Fruit fly (Drosophila melanogaster) whole organism, embryonic: ENCODE measurements around the gene Cdk1.

ENCODE experiments used
- Bgb ChIP-seq: fragments of 200-800 bp; sonication (Bioruptor generic); IDR thresholded peaks from 2 replicates; pipeline ENCODE4 v1.3.6; 2022; ENCODE audit warnings: missing biosample characterization, missing genetic modification characterization; ENCODE audit not compliant: partially characterized antibody
- CG12071 ChIP-seq: fragments of 200-800 bp; sonication (Bioruptor generic); optimal IDR thresholded peaks from 3 replicates; lab custom pipeline; 2018; ENCODE audit warnings: missing biosample characterization, mild to moderate bottlenecking, missing genetic modification characterization
- CG12236 ChIP-seq: fragments of 200-800 bp; sonication (Bioruptor generic); optimal IDR thresholded peaks from 2 replicates; lab custom pipeline; 2016; ENCODE audit warnings: missing biosample characterization, missing genetic modification characterization
- CG13424 ChIP-seq: fragments of 200-800 bp; sonication (Bioruptor generic); optimal IDR thresholded peaks from 2 replicates; lab custom pipeline; 2019; ENCODE audit warnings: missing biosample characterization, mild to moderate bottlenecking, missing genetic modification characterization, moderate library complexity
- CG14014 ChIP-seq: fragments of 200-800 bp; sonication (Bioruptor generic); IDR thresholded peaks from 2 replicates; pipeline ENCODE4 v1.3.6; 2022; ENCODE audit warnings: missing biosample characterization, missing genetic modification characterization
- CG17385 ChIP-seq: fragments of 200-800 bp; sonication (Bioruptor generic); optimal IDR thresholded peaks from 3 replicates; lab custom pipeline; 2018; ENCODE audit warnings: missing biosample characterization, mild to moderate bottlenecking, missing genetic modification characterization
- CG4730 ChIP-seq: fragments of 200-800 bp; sonication (Bioruptor generic); IDR thresholded peaks from 2 replicates; pipeline ENCODE4 v1.3.6; 2022; ENCODE audit warnings: missing biosample characterization, missing genetic modification characterization
- CG7928 ChIP-seq: fragments of 200-800 bp; sonication (Bioruptor generic); optimal IDR thresholded peaks from 2 replicates; lab custom pipeline; 2017; ENCODE audit warnings: missing biosample characterization, mild to moderate bottlenecking, missing genetic modification characterization
- CG7963 ChIP-seq: fragments of 200-800 bp; sonication (Bioruptor generic); IDR thresholded peaks from 3 replicates; pipeline ENCODE4 v1.3.6; 2022; ENCODE audit warnings: missing biosample characterization, missing genetic modification characterization; ENCODE audit not compliant: partially characterized antibody
- CG9215 ChIP-seq: fragments of 200-800 bp; sonication (Bioruptor generic); IDR thresholded peaks from 2 replicates; pipeline ENCODE4 v1.3.6; 2022; ENCODE audit warnings: missing biosample characterization, missing genetic modification characterization
- CG9876 ChIP-seq: fragments of 200-800 bp; sonication (Bioruptor generic); optimal IDR thresholded peaks from 2 replicates; lab custom pipeline; 2016; ENCODE audit warnings: missing biosample characterization, missing genetic modification characterization
- Chrac-16 ChIP-seq: fragments of 200-800 bp; sonication (Bioruptor generic); optimal IDR thresholded peaks from 3 replicates; lab custom pipeline; 2016; ENCODE audit warnings: missing biosample characterization, missing genetic modification characterization
- D19B ChIP-seq: fragments of 200-800 bp; sonication (Bioruptor generic); optimal IDR thresholded peaks from 2 replicates; lab custom pipeline; 2017; ENCODE audit warnings: missing biosample characterization, mild to moderate bottlenecking, missing genetic modification characterization
- Dbx ChIP-seq: fragments of 200-800 bp; sonication (Bioruptor generic); IDR thresholded peaks from 3 replicates; pipeline ENCODE4 v1.3.6; 2022; ENCODE audit warnings: missing biosample characterization, missing genetic modification characterization
- E2f1 ChIP-seq: fragments of 200-800 bp; sonication (Bioruptor generic); IDR thresholded peaks from 2 replicates; pipeline ENCODE4 v1.3.6; 2022; ENCODE audit warnings: missing biosample characterization, missing genetic modification characterization
- Eip74EF ChIP-seq, 2 experiments: fragments of 200-800 bp in 1 of 2; fragments of >200 bp in 1 of 2; sonication (Bioruptor generic) in 1 of 2; optimal IDR thresholded peaks; 2 replicates each; lab custom pipeline; 2017 to 2019; ENCODE audit warnings: missing biosample characterization in 2 of 2, missing genetic modification characterization in 2 of 2, mild to moderate bottlenecking in 1 of 2, moderate library complexity in 1 of 2
- Gsc ChIP-seq: fragments of 200-800 bp; sonication (Bioruptor generic); IDR thresholded peaks from 2 replicates; pipeline ENCODE4 v1.3.6; 2022; ENCODE audit warnings: missing biosample characterization, missing genetic modification characterization
- Hand ChIP-seq: fragments of 200-800 bp; sonication (Bioruptor generic); optimal IDR thresholded peaks from 2 replicates; lab custom pipeline; 2017; ENCODE audit warnings: mild to moderate bottlenecking, missing biosample characterization, missing genetic modification reagents, missing genetic modification characterization
- NC2β ChIP-seq: fragments of 200-800 bp; sonication (Bioruptor generic); optimal IDR thresholded peaks from 2 replicates; lab custom pipeline; 2016; ENCODE audit warnings: missing biosample characterization, missing genetic modification characterization
- NK7.1 ChIP-seq: fragments of 200-800 bp; sonication (Bioruptor generic); optimal IDR thresholded peaks from 3 replicates; lab custom pipeline; 2016; ENCODE audit warnings: missing biosample characterization, missing genetic modification characterization
- Opbp ChIP-seq: fragments of 200-800 bp; sonication (Bioruptor generic); IDR thresholded peaks from 3 replicates; pipeline ENCODE4 v1.3.6; 2022; ENCODE audit warnings: missing biosample characterization, missing genetic modification characterization; ENCODE audit not compliant: partially characterized antibody
- Scr ChIP-seq: fragments of 200-800 bp; sonication (Bioruptor generic); IDR thresholded peaks from 2 replicates; pipeline ENCODE4 v1.3.6; 2022; ENCODE audit warnings: missing biosample characterization, missing genetic modification characterization; ENCODE audit not compliant: partially characterized antibody
- Taf1 ChIP-seq: fragments of 200-800 bp; sonication (Bioruptor generic); IDR thresholded peaks from 2 replicates; pipeline ENCODE4 v1.3.6; 2022; ENCODE audit warnings: missing biosample characterization, missing genetic modification characterization
- YL-1 ChIP-seq: fragments of 200-800 bp; sonication (Bioruptor generic); optimal IDR thresholded peaks from 3 replicates; lab custom pipeline; 2017; ENCODE audit warnings: missing biosample characterization, mild to moderate bottlenecking, missing genetic modification characterization
- ac ChIP-seq: fragments of 200-800 bp; sonication (Bioruptor generic); optimal IDR thresholded peaks from 3 replicates; lab custom pipeline; 2017; ENCODE audit warnings: missing biosample characterization, mild to moderate bottlenecking, missing genetic modification characterization
- crp ChIP-seq, 2 experiments: fragments of 200-800 bp; sonication (Bioruptor generic); optimal IDR thresholded peaks; 2 replicates in 1 of 2; 3 replicates in 1 of 2; lab custom pipeline; 2017; ENCODE audit warnings: missing biosample characterization in 2 of 2, missing genetic modification characterization in 2 of 2, mild to moderate bottlenecking in 1 of 2, moderate library complexity in 1 of 2
- dan ChIP-seq: fragments of 200-800 bp; sonication (Bioruptor generic); IDR thresholded peaks from 2 replicates; pipeline ENCODE4 v1.3.6; 2022; ENCODE audit warnings: missing biosample characterization, missing genetic modification characterization
- ems ChIP-seq: fragments of 200-800 bp; sonication (Bioruptor generic); optimal IDR thresholded peaks from 3 replicates; lab custom pipeline; 2016; ENCODE audit warnings: missing biosample characterization, missing genetic modification characterization
- ewg ChIP-seq: fragments of 200-800 bp; sonication (Bioruptor generic); optimal IDR thresholded peaks from 3 replicates; lab custom pipeline; 2017; ENCODE audit warnings: mild to moderate bottlenecking, missing biosample characterization, missing genetic modification reagents, missing genetic modification characterization
- gcm ChIP-seq: fragments of 200-800 bp; sonication (Bioruptor generic); optimal IDR thresholded peaks from 2 replicates; lab custom pipeline; 2019; ENCODE audit warnings: missing biosample characterization, mild to moderate bottlenecking, missing genetic modification characterization, moderate library complexity
- grau ChIP-seq: fragments of 200-800 bp; optimal IDR thresholded peaks from 3 replicates; lab custom pipeline; 2019; ENCODE audit warnings: missing biosample characterization, mild to moderate bottlenecking, missing genetic modification characterization, moderate library complexity
- lab ChIP-seq: fragments of 200-800 bp; sonication (Bioruptor generic); optimal IDR thresholded peaks from 3 replicates; lab custom pipeline; 2017; ENCODE audit warnings: missing biosample characterization, missing genetic modification characterization, mild to moderate bottlenecking, moderate library complexity, missing genetic modification reagents
- lola ChIP-seq, 3 experiments: fragments of >200 bp in 2 of 3; fragments of 200-800 bp in 1 of 3; sonication (Bioruptor generic) in 1 of 3; optimal IDR thresholded peaks; 2 replicates each; lab custom pipeline; 2017 to 2019; ENCODE audit warnings: missing biosample characterization in 3 of 3, missing genetic modification characterization in 3 of 3, mild to moderate bottlenecking in 1 of 3, moderate library complexity in 1 of 3
- nerfin-1 ChIP-seq: fragments of 200-800 bp; sonication (Bioruptor generic); optimal IDR thresholded peaks from 3 replicates; lab custom pipeline; 2019; ENCODE audit warnings: missing biosample characterization, mild to moderate bottlenecking, missing genetic modification characterization, moderate library complexity
- p53 ChIP-seq: fragments of 200-800 bp; sonication (Bioruptor generic); optimal IDR thresholded peaks from 2 replicates; lab custom pipeline; 2016; ENCODE audit warnings: missing biosample characterization, missing genetic modification characterization
- pb ChIP-seq: fragments of 200-800 bp; sonication (Bioruptor generic); optimal IDR thresholded peaks from 3 replicates; lab custom pipeline; 2016; ENCODE audit warnings: missing biosample characterization, missing genetic modification characterization
- peb ChIP-seq: fragments of 200-800 bp; sonication (Bioruptor generic); IDR thresholded peaks from 2 replicates; pipeline ENCODE4 v1.3.6; 2022; ENCODE audit warnings: missing biosample characterization, missing genetic modification characterization
- pfk ChIP-seq: fragments of 200-800 bp; sonication (Bioruptor generic); optimal IDR thresholded peaks from 2 replicates; lab custom pipeline; 2018; ENCODE audit warnings: missing biosample characterization, mild to moderate bottlenecking, missing genetic modification characterization, moderate library complexity
- pho ChIP-seq: fragments of 200-800 bp; sonication (Bioruptor generic); optimal IDR thresholded peaks from 2 replicates; lab custom pipeline; 2016; ENCODE audit warnings: missing biosample characterization, missing genetic modification characterization
- rib ChIP-seq: fragments of 200-800 bp; sonication (Bioruptor generic); IDR thresholded peaks from 2 replicates; pipeline ENCODE4 v1.3.6; 2022; ENCODE audit warnings: missing biosample characterization, missing genetic modification characterization
- scrt ChIP-seq: fragments of 200-800 bp; sonication (Bioruptor generic); optimal IDR thresholded peaks from 2 replicates; lab custom pipeline; 2018; ENCODE audit warnings: missing biosample characterization, mild to moderate bottlenecking, missing genetic modification characterization, moderate library complexity
- seq ChIP-seq: fragments of 200-800 bp; sonication (Bioruptor generic); IDR thresholded peaks from 2 replicates; pipeline ENCODE4 v1.3.6; 2022; ENCODE audit warnings: missing biosample characterization, missing genetic modification characterization
- shn ChIP-seq: fragments of 200-800 bp; sonication (Bioruptor generic); optimal IDR thresholded peaks from 3 replicates; lab custom pipeline; 2016; ENCODE audit warnings: missing biosample characterization, missing genetic modification characterization
- toy ChIP-seq: fragments of 200-800 bp; sonication (Bioruptor generic); IDR thresholded peaks from 2 replicates; pipeline ENCODE4 v1.3.6; 2022; ENCODE audit warnings: missing biosample characterization, missing genetic modification characterization
- tx ChIP-seq: fragments of 200-800 bp; sonication (Bioruptor generic); optimal IDR thresholded peaks from 2 replicates; lab custom pipeline; 2016; ENCODE audit warnings: missing biosample characterization, missing genetic modification characterization
- unpg ChIP-seq: fragments of 200-800 bp; sonication (Bioruptor generic); optimal IDR thresholded peaks from 3 replicates; lab custom pipeline; 2018; ENCODE audit warnings: missing biosample characterization, mild to moderate bottlenecking, missing genetic modification characterization, moderate library complexity
- wek ChIP-seq: fragments of 200-800 bp; sonication (Bioruptor generic); optimal IDR thresholded peaks from 3 replicates; lab custom pipeline; 2018; ENCODE audit warnings: missing biosample characterization, mild to moderate bottlenecking, missing genetic modification characterization, moderate library complexity
- zfh2 ChIP-seq: fragments of 200-800 bp; sonication (Bioruptor generic); optimal IDR thresholded peaks from 2 replicates; lab custom pipeline; 2016; ENCODE audit warnings: missing biosample characterization, missing genetic modification characterization

The Cdk1 gene

dm6 chr2L:10422643-10423606, 36.9 kb upstream of the Cdk1 start, which contains the start of the genes pie and Wdfy2 (continued):
- TF ChIP-seq NC2β (no peak), Chrac-16 (GFP tag; lab: Kevin White, UChicago) (no peak), CG14014 (GFP tag; lab: Robert Waterston, UW) (no peak), YL-1 (peak; percentile 19), Hand (GFP tag; lab: Kevin White, UChicago) (no peak), rib (GFP tag; lab: Robert Waterston, UW) (no peak), CG7963 (GFP tag; lab: Robert Waterston, UW) (no peak), pho (no peak), shn (GFP tag; lab: Kevin White, UChicago) (no peak), zfh2 (GFP tag; lab: Kevin White, UChicago) (no peak), seq (GFP tag; lab: Robert Waterston, UW) (no peak), pfk (GFP tag; lab: Kevin White, UChicago) (peak; percentile 80), Taf1 (GFP tag; lab: Robert Waterston, UW) (no peak), CG7928 (no peak), CG12071 (no peak), Bgb (GFP tag; lab: Robert Waterston, UW) (no peak), grau (tag; lab: Kevin White, UChicago) (no peak), CG9876 (GFP tag; lab: Kevin White, UChicago) (no peak), Gsc (no peak), nerfin-1 (tag; lab: Kevin White, UChicago) (peak; percentile 2), ac (GFP tag; lab: Kevin White, UChicago) (no peak), crp (GFP tag; optimal IDR thresholded peaks at IDR 0.05; lab: Kevin White, UChicago) (no peak), D19B (no peak), unpg (GFP tag; lab: Kevin White, UChicago) (no peak), NK7.1 (GFP tag; lab: Kevin White, UChicago) (no peak), gcm (GFP tag; lab: Kevin White, UChicago) (no peak), lola (GFP tag; optimal IDR thresholded peaks at IDR 0.05; lab: Kevin White, UChicago) (peak in 2 of 3 experiments; percentile 14 to 94), peb (GFP tag; lab: Robert Waterston, UW) (no peak), Scr (GFP tag; lab: Robert Waterston, UW) (no peak), scrt (GFP tag; lab: Kevin White, UChicago) (no peak), p53 (GFP tag; lab: Kevin White, UChicago) (no peak), CG13424 (no peak), dan (GFP tag; lab: Robert Waterston, UW) (no peak), toy (no peak), Dbx (no peak), E2f1 (GFP tag; lab: Robert Waterston, UW) (no peak), pb (no peak), ems (GFP tag; lab: Kevin White, UChicago) (no peak), Eip74EF (GFP tag; optimal IDR thresholded peaks at IDR 0.05; lab: Kevin White, UChicago) (peak in 1 of 2 experiments; percentile 88), CG9215 (GFP tag; lab: Robert Waterston, UW) (no peak), Opbp (GFP tag; lab: Robert Waterston, UW) (no peak), tx (no peak), CG4730 (no peak), CG17385 (no peak), lab (GFP tag; lab: Kevin White, UChicago) (no peak), wek (GFP tag; lab: Kevin White, UChicago) (no peak), CG12236 (no peak), ewg (GFP tag; lab: Kevin White, UChicago) (no peak)
